Fruit fly (Drosophila melanogaster): ENCODE data around the gene zye.

DNA sequence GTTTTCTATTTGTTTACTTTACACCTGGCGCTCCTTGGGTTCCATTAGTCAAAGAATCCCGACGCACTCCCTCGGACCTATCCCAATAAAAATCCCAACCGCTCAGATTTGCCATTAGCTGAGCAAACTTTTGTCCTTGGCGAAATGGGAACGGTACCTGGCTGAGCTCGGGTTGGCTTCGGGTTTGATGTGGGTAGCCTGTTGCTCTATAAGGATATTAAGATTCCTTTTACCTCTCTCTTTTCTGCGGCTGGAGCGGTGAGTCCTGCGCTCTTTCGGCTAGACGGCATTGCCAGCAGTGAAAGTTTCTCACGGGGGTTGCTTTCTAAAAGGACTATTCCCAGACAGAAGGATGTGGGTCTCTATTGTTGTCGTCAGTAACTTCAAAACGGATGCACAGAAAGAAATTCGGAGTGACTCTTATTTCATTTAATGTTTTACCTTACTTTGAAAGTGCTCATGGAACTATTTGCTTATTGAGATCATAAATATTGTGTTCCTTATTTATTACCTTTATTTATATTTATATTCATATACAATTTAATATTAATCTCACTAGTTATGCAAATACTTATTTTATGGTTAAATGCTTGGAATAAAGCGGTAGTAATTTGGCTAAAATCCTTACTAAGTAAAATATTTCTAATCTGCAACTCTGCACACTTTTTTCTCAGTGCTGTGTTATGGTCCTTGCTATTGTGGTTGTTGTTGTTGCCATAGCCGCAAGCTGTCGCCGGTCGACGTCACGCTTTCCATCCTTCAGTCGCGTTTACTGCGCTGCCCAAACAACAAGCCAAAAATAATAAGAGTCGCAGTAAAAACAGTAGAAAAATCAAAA lies 28.4 kb downstream of the zye start, which contains the start of gene CG5910:
- TF ChIP-seq bab1 (GFP tag; optimal IDR thresholded peaks at IDR 0.05) (no peak), CG7045 (GFP tag; optimal IDR thresholded peaks at IDR 0.05) (peak; percentile 7), Hr96 (GFP tag; optimal IDR thresholded peaks at IDR 0.05) (no peak), CG12768 (GFP tag; optimal IDR thresholded peaks at IDR 0.05) (no peak), Mnt (GFP tag; optimal IDR thresholded peaks at IDR 0.05) (no peak), CG11617 (GFP tag; optimal IDR thresholded peaks at IDR 0.05) (no peak), CG1620 (GFP tag; optimal IDR thresholded peaks at IDR 0.05) (no peak), ovo (GFP tag; optimal IDR thresholded peaks at IDR 0.05) (no peak), cnc (optimal IDR thresholded peaks at IDR 0.05) (no peak), CG33017 (tag; optimal IDR thresholded peaks at IDR 0.05) (no peak)

Data from whole organism, adult.